Worm (Caenorhabditis elegans) whole organism, mixed stage, embryonic: Measurements from ENCODE around the gene C36C9.5.
"Not testable (repeated sequence)": the region's sequence is repeated elsewhere in the genome, so short reads cannot be mapped to it uniquely, and the experiment has no call there.

Source experiments
- M03D4.4 ChIP-seq: sonication (generic microtip); optimal IDR thresholded peaks from 2 replicates; lab custom pipeline; 2017; ENCODE audit warnings: mild to moderate bottlenecking, missing genetic modification characterization, missing compliant biosample characterization
- bed-3 ChIP-seq: fragments of 200-800 bp; sonication (Bioruptor generic); optimal IDR thresholded peaks from 3 replicates; lab custom pipeline; 2018; ENCODE audit warnings: mild to moderate bottlenecking, missing genetic modification characterization, moderate library complexity, missing compliant biosample characterization
- blmp-1 ChIP-seq: fragments of 150-350 bp; optimal IDR thresholded peaks from 2 replicates; lab custom pipeline; 2014; ENCODE audit warnings: missing biosample characterization, missing genetic modification characterization
- ceh-39 ChIP-seq: fragments of 150-350 bp; optimal IDR thresholded peaks from 2 replicates; lab custom pipeline; 2014; ENCODE audit warnings: missing biosample characterization, missing genetic modification characterization
- ceh-43 ChIP-seq: fragments of 200-800 bp; sonication (Bioruptor generic); optimal IDR thresholded peaks from 2 replicates; lab custom pipeline; 2018; ENCODE audit warnings: mild to moderate bottlenecking, missing genetic modification characterization, moderate library complexity, missing compliant biosample characterization
- ceh-83 ChIP-seq: fragments of 200-800 bp; sonication (Bioruptor generic); optimal IDR thresholded peaks from 2 replicates; lab custom pipeline; 2018; ENCODE audit warnings: mild to moderate bottlenecking, missing genetic modification characterization, missing compliant biosample characterization
- ces-1 ChIP-seq: fragments of 150-350 bp; optimal IDR thresholded peaks from 2 replicates; lab custom pipeline; 2014; ENCODE audit warnings: missing biosample characterization, missing genetic modification reagents, missing genetic modification characterization
- cnd-1 ChIP-seq: fragments of 200-800 bp; sonication (Bioruptor generic); optimal IDR thresholded peaks from 2 replicates; lab custom pipeline; 2018; ENCODE audit warnings: mild to moderate bottlenecking, missing genetic modification characterization, missing compliant biosample characterization
- drap-1 ChIP-seq: fragments of 200-800 bp; sonication (Bioruptor generic); optimal IDR thresholded peaks from 3 replicates; lab custom pipeline; 2018; ENCODE audit warnings: mild to moderate bottlenecking, missing genetic modification characterization, missing compliant biosample characterization
- elt-1 ChIP-seq: sonication (generic microtip); optimal IDR thresholded peaks from 2 replicates; lab custom pipeline; 2017; ENCODE audit warnings: missing genetic modification characterization, mild to moderate bottlenecking, missing compliant biosample characterization, antibody characterized with exemption, moderate library complexity, borderline replicate concordance; ENCODE audit not compliant: insufficient read depth
- flh-1 ChIP-seq: fragments of 200-800 bp; sonication (Bioruptor generic); optimal IDR thresholded peaks from 2 replicates; lab custom pipeline; 2018; ENCODE audit warnings: mild to moderate bottlenecking, missing genetic modification characterization, moderate library complexity, missing compliant biosample characterization
- ham-2 ChIP-seq: fragments of 200-800 bp; sonication (Bioruptor generic); optimal IDR thresholded peaks from 2 replicates; lab custom pipeline; 2018; ENCODE audit warnings: mild to moderate bottlenecking, missing genetic modification characterization, missing compliant biosample characterization
- hlh-1 ChIP-seq: fragments of 150-350 bp; optimal IDR thresholded peaks from 2 replicates; lab custom pipeline; 2014; ENCODE audit warnings: missing biosample characterization, missing genetic modification reagents, missing genetic modification characterization
- lin-13 ChIP-seq: fragments of 150-350 bp; optimal IDR thresholded peaks from 2 replicates; lab custom pipeline; 2014; ENCODE audit warnings: missing biosample characterization, missing genetic modification characterization
- lin-32 ChIP-seq: fragments of 200-800 bp; sonication (Bioruptor generic); optimal IDR thresholded peaks from 2 replicates; lab custom pipeline; 2018; ENCODE audit warnings: mild to moderate bottlenecking, missing genetic modification characterization, missing compliant biosample characterization
- mep-1 ChIP-seq: fragments of 150-350 bp; optimal IDR thresholded peaks from 2 replicates; lab custom pipeline; 2017; ENCODE audit warnings: missing biosample characterization, missing genetic modification reagents, missing genetic modification characterization, inconsistent platforms
- mls-2 ChIP-seq: sonication (generic microtip); optimal IDR thresholded peaks from 2 replicates; lab custom pipeline; 2016; ENCODE audit warnings: mild to moderate bottlenecking, missing genetic modification characterization, moderate library complexity, missing compliant biosample characterization
- nhr-237 ChIP-seq: fragments of 150-350 bp; optimal IDR thresholded peaks from 2 replicates; lab custom pipeline; 2014; ENCODE audit warnings: missing biosample characterization, missing genetic modification characterization
- nhr-28 ChIP-seq: fragments of 150-350 bp; optimal IDR thresholded peaks from 2 replicates; lab custom pipeline; 2014; ENCODE audit warnings: missing biosample characterization, missing genetic modification characterization
- nhr-76 ChIP-seq: sonication (generic microtip); optimal IDR thresholded peaks from 2 replicates; lab custom pipeline; 2017; ENCODE audit warnings: missing biosample characterization, missing genetic modification characterization
- pha-4 ChIP-seq: fragments of 150-350 bp; optimal IDR thresholded peaks from 2 replicates; lab custom pipeline; 2018; ENCODE audit warnings: missing biosample characterization, missing genetic modification reagents, missing genetic modification characterization
- sem-2 ChIP-seq: fragments of 200-800 bp; sonication (Bioruptor generic); optimal IDR thresholded peaks from 2 replicates; lab custom pipeline; 2018; ENCODE audit warnings: mild to moderate bottlenecking, missing genetic modification characterization, missing compliant biosample characterization
- snpc-4 ChIP-seq: fragments of 150-350 bp; optimal IDR thresholded peaks from 2 replicates; lab custom pipeline; 2014; ENCODE audit warnings: missing biosample characterization, missing genetic modification characterization
- sptf-1 ChIP-seq: sonication (generic microtip); optimal IDR thresholded peaks from 2 replicates; lab custom pipeline; 2017; ENCODE audit warnings: mild to moderate bottlenecking, missing genetic modification characterization, moderate library complexity, missing compliant biosample characterization
- tbx-8 ChIP-seq: fragments of 200-800 bp; sonication (Bioruptor generic); optimal IDR thresholded peaks from 2 replicates; lab custom pipeline; 2018; ENCODE audit warnings: mild to moderate bottlenecking, missing genetic modification characterization, moderate library complexity, missing compliant biosample characterization
- unc-120 ChIP-seq: sonication (generic microtip); optimal IDR thresholded peaks from 2 replicates; lab custom pipeline; 2017; ENCODE audit warnings: missing genetic modification characterization, missing compliant biosample characterization; ENCODE audit not compliant: poor library complexity, severe bottlenecking
- unc-39 ChIP-seq: fragments of 150-350 bp; optimal IDR thresholded peaks from 2 replicates; lab custom pipeline; 2014; ENCODE audit warnings: missing biosample characterization, missing genetic modification characterization
- zip-8 ChIP-seq: fragments of 150-350 bp; optimal IDR thresholded peaks from 2 replicates; lab custom pipeline; 2014; ENCODE audit warnings: missing biosample characterization, missing genetic modification characterization
- ztf-11 ChIP-seq: fragments of 150-350 bp; optimal IDR thresholded peaks from 2 replicates; lab custom pipeline; 2014; ENCODE audit warnings: missing biosample characterization, missing genetic modification characterization

Gene C36C9.5

DNA sequence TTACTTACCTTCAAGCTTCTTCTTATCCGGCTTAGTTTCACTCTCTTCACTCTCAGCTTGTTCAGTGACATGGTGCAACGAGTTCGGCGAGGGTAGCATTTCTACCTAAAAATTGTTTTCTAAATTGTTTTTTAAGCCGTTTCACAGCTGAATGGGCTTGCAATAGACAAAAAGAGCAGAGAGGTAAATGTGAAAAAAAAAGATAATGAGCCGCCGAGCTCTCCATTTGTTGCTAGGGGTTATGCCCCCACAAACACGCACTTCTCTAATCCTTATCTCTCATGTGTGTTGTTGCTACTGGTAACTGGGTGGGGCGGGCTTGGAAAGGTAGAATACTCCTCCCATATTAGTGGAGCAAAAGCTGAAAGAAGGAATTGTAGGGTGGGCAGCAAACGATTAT is at the start of gene C36C9.5:
Gene C36C9.5, minus strand, starts transcription at position 101 of the 400 bp plus-strand sequence.
- TF ChIP-seq ceh-83 (GFP tag; lab: Kevin White, UChicago), result no peak
- TF ChIP-seq tbx-8 (GFP tag; lab: Kevin White, UChicago), result no peak
- TF ChIP-seq elt-1, result no peak
- no peak for TF ChIP-seq hlh-1
- no peak for TF ChIP-seq pha-4 (tag; lab: Kevin White, UChicago)
- TF ChIP-seq ceh-39, result no peak
- TF ChIP-seq snpc-4, result no peak
- no peak for TF ChIP-seq drap-1
- TF ChIP-seq M03D4.4 (tag; lab: Kevin White, UChicago), result no peak
- TF ChIP-seq cnd-1 (tag; lab: Kevin White, UChicago), result no peak
- TF ChIP-seq nhr-28 (tag; lab: Kevin White, UChicago), result no peak

DNA sequence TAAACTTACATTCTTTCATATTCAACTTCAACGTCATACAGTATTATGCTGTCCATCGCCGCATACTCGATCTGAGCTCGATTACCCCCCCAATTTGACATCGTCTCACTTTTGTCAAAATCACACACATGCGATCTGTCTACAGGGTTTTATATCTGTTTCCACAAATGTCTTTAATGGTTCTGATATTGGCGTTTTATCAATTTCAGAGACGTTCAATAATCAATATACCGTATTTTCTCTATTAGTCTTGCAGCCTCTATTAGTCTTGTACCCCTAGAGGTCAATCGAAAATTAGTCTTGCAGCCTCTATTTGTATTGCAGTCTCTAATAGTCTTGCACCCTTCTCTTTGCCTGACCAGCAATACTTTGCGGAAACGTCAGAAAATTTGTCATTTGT is 44.7 kb upstream of the C36C9.5 start, which contains the start of gene Y75D11A.6:
Gene Y75D11A.6, minus strand, starts transcription at position 101 of the 400 bp plus-strand sequence.
- not testable (repeated sequence) for TF ChIP-seq sptf-1 (tag; lab: Kevin White, UChicago); elt-1; mep-1

DNA sequence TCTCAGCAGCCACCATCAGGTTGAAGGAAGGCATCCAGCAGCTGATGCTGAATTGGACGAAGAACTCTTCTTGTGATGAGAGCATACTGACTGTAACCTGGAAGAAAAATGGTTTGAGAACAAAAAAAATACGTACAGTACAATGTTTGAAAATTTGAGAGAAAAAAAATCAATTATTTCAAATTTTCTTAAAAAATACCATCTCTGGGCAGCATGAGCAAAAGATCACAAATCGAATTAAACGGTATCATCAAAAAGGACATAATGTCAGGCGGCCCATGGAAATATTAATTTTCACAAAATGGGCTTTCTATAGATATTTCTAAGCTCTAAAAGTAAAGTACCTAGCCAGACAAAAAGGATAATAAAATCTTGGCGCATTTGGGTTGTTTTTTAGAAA is 42.4 kb upstream of the C36C9.5 start, which contains the start of gene Y75D11A.3:
Gene Y75D11A.3, minus strand, starts transcription at position 101 of the 400 bp plus-strand sequence.
- TF ChIP-seq mep-1; M03D4.4 (tag; lab: Kevin White, UChicago); pha-4 (tag; lab: Kevin White, UChicago): not testable (repeated sequence)

DNA sequence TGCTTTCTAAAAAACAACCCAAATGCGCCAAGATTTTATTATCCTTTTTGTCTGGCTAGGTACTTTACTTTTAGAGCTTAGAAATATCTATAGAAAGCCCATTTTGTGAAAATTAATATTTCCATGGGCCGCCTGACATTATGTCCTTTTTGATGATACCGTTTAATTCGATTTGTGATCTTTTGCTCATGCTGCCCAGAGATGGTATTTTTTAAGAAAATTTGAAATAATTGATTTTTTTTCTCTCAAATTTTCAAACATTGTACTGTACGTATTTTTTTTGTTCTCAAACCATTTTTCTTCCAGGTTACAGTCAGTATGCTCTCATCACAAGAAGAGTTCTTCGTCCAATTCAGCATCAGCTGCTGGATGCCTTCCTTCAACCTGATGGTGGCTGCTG is 38.8 kb upstream of the C36C9.5 start, which contains the start of gene Y75D11A.2:
Gene Y75D11A.2, plus strand, starts transcription at position 301 of the 400 bp plus-strand sequence.
- TF ChIP-seq blmp-1; drap-1; lin-13 (tag; lab: Kevin White, UChicago): not testable (repeated sequence)

DNA sequence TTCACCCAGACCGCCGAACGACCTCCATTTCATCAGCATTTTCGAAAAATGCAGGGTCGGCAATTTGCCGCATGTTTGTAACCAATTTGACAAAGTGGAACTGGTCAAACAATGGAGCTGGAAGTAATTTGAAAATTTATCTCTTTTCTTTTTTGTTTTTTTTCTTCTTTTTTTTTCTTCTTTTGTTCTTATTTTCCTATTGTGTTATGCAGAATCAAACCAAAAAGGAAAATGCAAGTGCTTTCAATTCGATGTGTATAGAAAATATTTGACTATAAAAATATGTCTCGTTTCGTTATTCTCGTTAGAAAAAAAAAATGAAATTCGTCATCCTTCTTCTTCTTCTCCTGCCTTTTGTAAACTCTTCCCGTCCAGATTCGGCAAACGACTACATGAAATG is 33.9 kb upstream of the C36C9.5 start, which contains the start of gene F07G6.10:
Gene F07G6.10, plus strand, starts transcription at position 301 of the 400 bp plus-strand sequence.
- TF ChIP-seq ceh-39 (no peak), nhr-237 (tag; lab: Kevin White, UChicago) (no peak), ces-1 (GFP tag; lab: Kevin White, UChicago) (no peak), snpc-4 (no peak), sptf-1 (tag; lab: Kevin White, UChicago) (no peak), M03D4.4 (tag; lab: Kevin White, UChicago) (no peak), bed-3 (no peak), blmp-1 (no peak), mep-1 (no peak), ceh-43 (GFP tag; lab: Kevin White, UChicago) (no peak), ham-2 (no peak), flh-1 (GFP tag; lab: Kevin White, UChicago) (no peak), unc-39 (tag; lab: Kevin White, UChicago) (no peak), ztf-11 (tag; lab: Kevin White, UChicago) (no peak), nhr-76 (tag; lab: Kevin White, UChicago) (no peak), lin-32 (GFP tag; lab: Kevin White, UChicago) (no peak)

DNA sequence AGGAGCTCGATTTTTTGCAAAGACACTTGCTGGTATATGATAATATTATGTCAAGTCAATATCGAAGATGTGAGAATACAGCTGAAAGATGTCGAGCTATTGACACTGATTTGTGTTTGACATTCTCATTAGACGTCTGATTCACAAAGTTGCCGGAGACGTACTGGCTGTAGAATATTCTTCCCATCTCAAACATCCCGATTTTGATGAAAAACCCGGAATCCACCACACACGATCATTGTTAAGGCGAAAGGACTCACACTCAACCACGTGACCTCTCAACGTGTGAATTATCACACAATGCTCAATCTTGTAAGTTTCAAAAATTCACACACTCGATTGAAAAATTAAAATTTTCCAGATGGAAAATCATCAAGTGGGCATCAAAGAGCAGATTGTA is 32.2 kb upstream of the C36C9.5 start, which contains the start of gene F07G6.12:
Gene F07G6.12, plus strand, starts transcription at position 301 of the 400 bp plus-strand sequence.
- TF ChIP-seq mls-2 (tag; lab: Kevin White, UChicago) (no peak), tbx-8 (GFP tag; lab: Kevin White, UChicago) (no peak), zip-8 (tag; lab: Kevin White, UChicago) (no peak), cnd-1 (tag; lab: Kevin White, UChicago) (no peak), bed-3 (no peak), snpc-4 (no peak), ceh-43 (GFP tag; lab: Kevin White, UChicago) (no peak), elt-1 (no peak), nhr-28 (tag; lab: Kevin White, UChicago) (no peak), ceh-83 (GFP tag; lab: Kevin White, UChicago) (no peak), unc-39 (tag; lab: Kevin White, UChicago) (no peak), nhr-237 (tag; lab: Kevin White, UChicago) (no peak), sem-2 (no peak), M03D4.4 (tag; lab: Kevin White, UChicago) (no peak), lin-13 (tag; lab: Kevin White, UChicago) (no peak), unc-120 (tag; lab: Kevin White, UChicago) (no peak), ham-2 (no peak), drap-1 (no peak)
